Worm (Caenorhabditis elegans) whole organism, L3 larva: Measurements from ENCODE around the gene mcm-10.

Experiments
- elt-1 ChIP-seq: fragments of 150-350 bp; optimal IDR thresholded peaks from 2 replicates; lab custom pipeline; 2014; ENCODE audit warnings: missing biosample characterization, missing genetic modification characterization
- fkh-10 ChIP-seq: sonication (generic microtip); optimal IDR thresholded peaks from 2 replicates; lab custom pipeline; 2017; ENCODE audit warnings: missing biosample characterization, missing genetic modification reagents, missing genetic modification characterization
- jun-1 ChIP-seq: fragments of 150-350 bp; optimal IDR thresholded peaks from 2 replicates; lab custom pipeline; 2014; ENCODE audit warnings: missing biosample characterization, missing genetic modification reagents, missing genetic modification characterization
- lin-15B ChIP-seq: fragments of 150-350 bp; optimal IDR thresholded peaks from 2 replicates; lab custom pipeline; 2014; ENCODE audit warnings: missing biosample characterization, missing genetic modification characterization
- lin-39 ChIP-seq: fragments of 150-350 bp; optimal IDR thresholded peaks from 2 replicates; lab custom pipeline; 2018; ENCODE audit warnings: missing biosample characterization, missing genetic modification reagents, missing genetic modification characterization
- nhr-12 ChIP-seq: fragments of 150-350 bp; optimal IDR thresholded peaks from 2 replicates; lab custom pipeline; 2014; ENCODE audit warnings: missing biosample characterization, missing genetic modification characterization
- pha-4 ChIP-seq: fragments of 150-350 bp; optimal IDR thresholded peaks from 2 replicates; lab custom pipeline; 2014; ENCODE audit warnings: missing biosample characterization, missing genetic modification reagents, missing genetic modification characterization
- ztf-11 ChIP-seq: fragments of 150-350 bp; optimal IDR thresholded peaks from 2 replicates; lab custom pipeline; 2014; ENCODE audit warnings: missing biosample characterization, missing genetic modification characterization

- TF ChIP-seq pha-4 (tag; lab: Kevin White, UChicago), result no peak
- no peak for TF ChIP-seq lin-15B (tag; lab: Kevin White, UChicago)
- no peak for TF ChIP-seq jun-1 (tag; lab: Kevin White, UChicago)
- no peak for TF ChIP-seq ztf-11 (tag; lab: Kevin White, UChicago)
- no peak for TF ChIP-seq nhr-12 (tag; lab: Kevin White, UChicago)
- no peak for TF ChIP-seq fkh-10 (GFP tag; lab: Kevin White, UChicago)
- no peak for TF ChIP-seq lin-39 (tag; lab: Kevin White, UChicago)
- TF ChIP-seq elt-1, result no peak
These were observed 32.9 kb downstream of the mcm-10 start for ce11 chrIII:11350107-11350826.
